Worm (Caenorhabditis elegans) whole organism, young adult: Measurements from ENCODE around the gene sri-54.

ENCODE experiments used
- ceh-100 ChIP-seq: fragments of 200-800 bp; sonication (Bioruptor generic); IDR thresholded peaks from 2 replicates; pipeline ENCODE4 v1.3.6; 2022; ENCODE audit warnings: missing genetic modification reagents, missing genetic modification characterization, missing compliant biosample characterization
- zfh-2 ChIP-seq: fragments of 200-800 bp; sonication (Bioruptor generic); conservative IDR thresholded peaks from 2 replicates; pipeline ENCODE4 v1.3.6; 2022; ENCODE audit warnings: missing genetic modification reagents, missing genetic modification characterization, missing compliant biosample characterization

Gene sri-54

ce11 chrII:3087134-3087533, 50.6 kb downstream of the sri-54 start:
- TF ChIP-seq zfh-2 (GFP tag; lab: Robert Waterston, UW) (peak; percentile 67), ceh-100 (GFP tag; lab: Robert Waterston, UW) (no peak)
- TF ChIP-seq, all 124 proteins: peak for 1
